Worm (Caenorhabditis elegans): Measurements from ENCODE around the gene mec-17.

- no peak for TF ChIP-seq ceh-34 (tag; optimal IDR thresholded peaks at IDR 0.05)
- TF ChIP-seq tbx-2 (tag; optimal IDR thresholded peaks at IDR 0.05) = no peak
- no peak for TF ChIP-seq sox-4 (tag; optimal IDR thresholded peaks at IDR 0.05)
- no peak for TF ChIP-seq K02D7.2 (tag; optimal IDR thresholded peaks at IDR 0.05)
- TF ChIP-seq C38D4.7 (GFP tag; optimal IDR thresholded peaks at IDR 0.05) = no peak
- no peak for TF ChIP-seq ama-1 (optimal IDR thresholded peaks at IDR 0.05)
- TF ChIP-seq ets-4 (tag; optimal IDR thresholded peaks at IDR 0.05) = no peak
These were observed 35.2 kb upstream of the mec-17 start, which contains the start of gene C26B2.2 for ce11 chrIV:8022035-8022673.
